Fruit fly (Drosophila melanogaster) whole organism, adult: ENCODE results near the gene CG14237.

Experiments
- CG11617 ChIP-seq: fragments of 200-800 bp; sonication (Bioruptor generic); optimal IDR thresholded peaks from 2 replicates; lab custom pipeline; 2017; ENCODE audit warnings: mild to moderate bottlenecking, missing biosample characterization, missing genetic modification reagents, missing genetic modification characterization
- CG1620 ChIP-seq: fragments of 200-800 bp; sonication (Bioruptor generic); optimal IDR thresholded peaks from 2 replicates; lab custom pipeline; 2016; ENCODE audit warnings: missing biosample characterization, missing genetic modification characterization
- CG33017 ChIP-seq: fragments of 200-800 bp; sonication (Bioruptor generic); optimal IDR thresholded peaks from 2 replicates; lab custom pipeline; 2018; ENCODE audit warnings: missing biosample characterization, mild to moderate bottlenecking, missing genetic modification characterization, moderate library complexity
- CG7045 ChIP-seq: fragments of 200-800 bp; sonication (Bioruptor generic); optimal IDR thresholded peaks from 2 replicates; lab custom pipeline; 2017; ENCODE audit warnings: missing biosample characterization, mild to moderate bottlenecking, missing genetic modification characterization
- Clk ChIP-seq: fragments of 200-800 bp; sonication (Bioruptor generic); optimal IDR thresholded peaks from 2 replicates; lab custom pipeline; 2017; ENCODE audit warnings: missing biosample characterization, missing genetic modification characterization
- Crg-1 ChIP-seq: fragments of 200-800 bp; sonication (Bioruptor generic); optimal IDR thresholded peaks from 2 replicates; lab custom pipeline; 2016; ENCODE audit warnings: missing biosample characterization, missing genetic modification characterization
- Hr96 ChIP-seq: fragments of 200-800 bp; sonication (Bioruptor generic); optimal IDR thresholded peaks from 2 replicates; lab custom pipeline; 2016; ENCODE audit warnings: missing biosample characterization, missing genetic modification characterization
- bab1 ChIP-seq: fragments of 200-800 bp; sonication (Bioruptor generic); optimal IDR thresholded peaks from 3 replicates; lab custom pipeline; 2019; ENCODE audit warnings: missing biosample characterization, mild to moderate bottlenecking, missing genetic modification characterization, moderate library complexity
- cic ChIP-seq: fragments of 200-800 bp; sonication (Bioruptor generic); optimal IDR thresholded peaks from 2 replicates; lab custom pipeline; 2017; ENCODE audit warnings: missing biosample characterization, mild to moderate bottlenecking, missing genetic modification characterization, moderate library complexity
- kay ChIP-seq: fragments of 200-800 bp; sonication (Bioruptor generic); peaks from one replicate; lab custom pipeline; 2016; ENCODE audit warnings: missing biosample characterization, missing genetic modification characterization, borderline replicate concordance
- pad ChIP-seq: fragments of 200-800 bp; sonication (Bioruptor generic); optimal IDR thresholded peaks from 3 replicates; lab custom pipeline; 2017; ENCODE audit warnings: missing biosample characterization, missing genetic modification characterization, mild to moderate bottlenecking, moderate library complexity, missing genetic modification reagents
- tj ChIP-seq: fragments of 200-800 bp; sonication (Bioruptor generic); optimal IDR thresholded peaks from 3 replicates; lab custom pipeline; 2017; ENCODE audit warnings: missing biosample characterization, mild to moderate bottlenecking, missing genetic modification characterization, moderate library complexity
- toe ChIP-seq: fragments of 200-800 bp; sonication (Bioruptor generic); optimal IDR thresholded peaks from 2 replicates; lab custom pipeline; 2016; ENCODE audit warnings: missing biosample characterization, missing genetic modification characterization

- TF ChIP-seq kay = no peak
- no peak for TF ChIP-seq CG11617 (GFP tag; lab: Kevin White, UChicago)
- no peak for TF ChIP-seq CG33017 (tag; lab: Kevin White, UChicago)
- no peak for TF ChIP-seq tj (GFP tag; lab: Kevin White, UChicago)
- no peak for TF ChIP-seq bab1 (GFP tag; lab: Kevin White, UChicago)
- no peak for TF ChIP-seq Clk (GFP tag; lab: Kevin White, UChicago)
- TF ChIP-seq Crg-1 (GFP tag; lab: Kevin White, UChicago) = no peak
- no peak for TF ChIP-seq toe (GFP tag; lab: Kevin White, UChicago)
- no peak for TF ChIP-seq cic
- TF ChIP-seq pad (GFP tag; lab: Kevin White, UChicago) = no peak
- TF ChIP-seq CG1620 (GFP tag; lab: Kevin White, UChicago) = no peak
- TF ChIP-seq CG7045 (GFP tag; lab: Kevin White, UChicago) = no peak
- no peak for TF ChIP-seq Hr96 (GFP tag; lab: Kevin White, UChicago)
Observed at dm6 chr3R:26502907-26503306, 46.2 kb downstream of the CG14237 start.
